Fruit fly (Drosophila melanogaster): ENCODE data around the gene CG9072.

CG9072 gene

dm6 chrX:15070811-15071479 lies 24.9 kb downstream of the CG9072 start (continued):
- TF ChIP-seq CG2199 (GFP tag; IDR thresholded peaks at IDR 0.05) (no peak), CG11696 (GFP tag; IDR thresholded peaks at IDR 0.05) (peak; percentile 34; the same call in 1 of the 2 replicates), CG9215 (GFP tag; IDR thresholded peaks at IDR 0.05) (no peak), Jarid2 (GFP tag; optimal IDR thresholded peaks at IDR 0.05) (no peak), Rfx (GFP tag; IDR thresholded peaks at IDR 0.05) (peak; percentile 28; the same call in 1 of the 2 replicates), cwo (GFP tag; optimal IDR thresholded peaks at IDR 0.05) (peak; percentile 45), nerfin-1 (tag; optimal IDR thresholded peaks at IDR 0.05) (no peak), fd3F (GFP tag; optimal IDR thresholded peaks at IDR 0.05) (no peak), Bgb (GFP tag; IDR thresholded peaks at IDR 0.05; ENCODE audit: partially characterized antibody) (no peak), ind (GFP tag; optimal IDR thresholded peaks at IDR 0.05) (no peak), sob (GFP tag; IDR thresholded peaks at IDR 0.05) (peak; percentile 49; the same call in 1 of the 2 replicates), CG15514 (GFP tag; optimal IDR thresholded peaks at IDR 0.05) (peak; percentile 1), Myb (GFP tag; optimal IDR thresholded peaks at IDR 0.05) (no peak), hbn (GFP tag; IDR thresholded peaks at IDR 0.05; ENCODE audit: partially characterized antibody) (no peak), dati (GFP tag; IDR thresholded peaks at IDR 0.05) (no peak), CG8089 (GFP tag; optimal IDR thresholded peaks at IDR 0.05) (no peak), Sin3A (optimal IDR thresholded peaks at IDR 0.05) (no peak), CG11247 (GFP tag; IDR thresholded peaks at IDR 0.05) (no peak), CG6254 (GFP tag; optimal IDR thresholded peaks at IDR 0.05) (no peak), crol (GFP tag; IDR thresholded peaks at IDR 0.05) (peak; percentile 77), tll (GFP tag; optimal IDR thresholded peaks at IDR 0.05) (no peak), GATAe (GFP tag; conservative IDR thresholded peaks at IDR 0.05) (no peak; the same call in 1 of the 2 replicates), CG10147 (GFP tag; optimal IDR thresholded peaks at IDR 0.05) (no peak), Lim3 (GFP tag; IDR thresholded peaks at IDR 0.05) (no peak), CG32767 (GFP tag; IDR thresholded peaks at IDR 0.05) (no peak), NFAT (GFP tag; IDR thresholded peaks at IDR 0.05) (no peak), MESR4 (GFP tag; optimal IDR thresholded peaks at IDR 0.05) (no peak), seq (GFP tag; IDR thresholded peaks at IDR 0.05) (no peak), mld (GFP tag; IDR thresholded peaks at IDR 0.05; ENCODE audit: partially characterized antibody) (no peak), Hmr (GFP tag; optimal IDR thresholded peaks at IDR 0.05) (peak; percentile 3), CG13123 (GFP tag; optimal IDR thresholded peaks at IDR 0.05) (no peak), bsh (GFP tag; optimal IDR thresholded peaks at IDR 0.05) (peak in 1 of 2 experiments; percentile 0), CG9797 (GFP tag; optimal IDR thresholded peaks at IDR 0.05) (no peak), tap (tag; optimal IDR thresholded peaks at IDR 0.05) (no peak), Neu2 (GFP tag; optimal IDR thresholded peaks at IDR 0.05; ENCODE audit: borderline replicate concordance) (no peak), NK7.1 (GFP tag; optimal IDR thresholded peaks at IDR 0.05) (no peak), Kr (GFP tag; optimal IDR thresholded peaks at IDR 0.05) (no peak), grau (tag; optimal IDR thresholded peaks at IDR 0.05) (peak; percentile 12), nom (GFP tag; optimal IDR thresholded peaks at IDR 0.05) (peak; percentile 88), pan (optimal IDR thresholded peaks at IDR 0.05) (no peak), pan (GFP tag; optimal IDR thresholded peaks at IDR 0.05 in 1 of 2, IDR thresholded peaks at IDR 0.05 in 1 of 2) (no peak), Med (GFP tag) (peak; percentile 2), kay (GFP tag; optimal IDR thresholded peaks at IDR 0.05) (no peak), TFAM (GFP tag; optimal IDR thresholded peaks at IDR 0.05) (no peak), CG30020 (tag; optimal IDR thresholded peaks at IDR 0.05) (no peak), unpg (GFP tag; optimal IDR thresholded peaks at IDR 0.05) (no peak), NC2β (GFP tag; optimal IDR thresholded peaks at IDR 0.05) (no peak), E2f1 (GFP tag; IDR thresholded peaks at IDR 0.05) (no peak), Drgx (GFP tag; IDR thresholded peaks at IDR 0.05) (peak; percentile 42; the same call in 1 of the 2 replicates), CoRest (tag; optimal IDR thresholded peaks at IDR 0.05) (no peak)

Data from whole organism, embryonic.